Fruit fly (Drosophila melanogaster) whole organism, embryonic: ENCODE results near the gene CG44437.

Source experiments
- Atf3 ChIP-seq: fragments of 200-800 bp; sonication (Bioruptor generic); optimal IDR thresholded peaks from 3 replicates; lab custom pipeline; 2016; ENCODE audit warnings: missing biosample characterization, missing genetic modification characterization
- B-H1 ChIP-seq: fragments of 200-800 bp; sonication (Bioruptor generic); IDR thresholded peaks from 3 replicates; pipeline ENCODE4 v1.3.6; 2022; ENCODE audit warnings: missing biosample characterization, missing genetic modification characterization
- Bteb2 ChIP-seq: fragments of 200-800 bp; sonication (Bioruptor generic); optimal IDR thresholded peaks from 2 replicates; lab custom pipeline; 2016; ENCODE audit warnings: missing biosample characterization, missing genetic modification characterization
- CG10366 ChIP-seq: fragments of 200-800 bp; sonication (Bioruptor generic); IDR thresholded peaks from 2 replicates; pipeline ENCODE4 v1.3.6; 2022; ENCODE audit warnings: missing biosample characterization, missing genetic modification characterization
- CG12744 ChIP-seq: fragments of 200-800 bp; sonication (Bioruptor generic); optimal IDR thresholded peaks from 2 replicates; lab custom pipeline; 2016; ENCODE audit warnings: missing biosample characterization, missing genetic modification characterization
- CG13123 ChIP-seq: fragments of 200-800 bp; sonication (Bioruptor generic); optimal IDR thresholded peaks from 2 replicates; lab custom pipeline; 2016; ENCODE audit warnings: missing biosample characterization, missing genetic modification characterization
- CG14014 ChIP-seq: fragments of 200-800 bp; sonication (Bioruptor generic); IDR thresholded peaks from 2 replicates; pipeline ENCODE4 v1.3.6; 2022; ENCODE audit warnings: missing biosample characterization, missing genetic modification characterization
- CG1792 ChIP-seq: fragments of 200-800 bp; sonication (Bioruptor generic); optimal IDR thresholded peaks from 2 replicates; lab custom pipeline; 2016; ENCODE audit warnings: missing biosample characterization, missing genetic modification characterization
- CG3281 ChIP-seq: fragments of 200-800 bp; sonication (Bioruptor generic); optimal IDR thresholded peaks from 3 replicates; lab custom pipeline; 2017; ENCODE audit warnings: missing biosample characterization, mild to moderate bottlenecking, missing genetic modification characterization
- CG42726 ChIP-seq: fragments of 200-800 bp; sonication (Bioruptor generic); IDR thresholded peaks from 2 replicates; pipeline ENCODE4 v1.3.6; 2022; ENCODE audit warnings: missing biosample characterization, missing genetic modification characterization; ENCODE audit not compliant: partially characterized antibody
- CG4617 ChIP-seq: fragments of 200-800 bp; sonication (Bioruptor generic); optimal IDR thresholded peaks from 3 replicates; lab custom pipeline; 2016; ENCODE audit warnings: missing biosample characterization, missing genetic modification characterization, borderline replicate concordance
- CG7556 ChIP-seq: fragments of 200-800 bp; sonication (Bioruptor generic); optimal IDR thresholded peaks from 2 replicates; lab custom pipeline; 2017; ENCODE audit warnings: missing biosample characterization, mild to moderate bottlenecking, missing genetic modification characterization
- CG8359 ChIP-seq: fragments of 200-800 bp; sonication (Bioruptor generic); optimal IDR thresholded peaks from 2 replicates; lab custom pipeline; 2017; ENCODE audit warnings: missing biosample characterization, mild to moderate bottlenecking, missing genetic modification characterization, borderline replicate concordance
- CG8478 ChIP-seq: fragments of >200 bp; optimal IDR thresholded peaks from 2 replicates; lab custom pipeline; 2018
- CG9215 ChIP-seq: fragments of 200-800 bp; sonication (Bioruptor generic); IDR thresholded peaks from 2 replicates; pipeline ENCODE4 v1.3.6; 2022; ENCODE audit warnings: missing biosample characterization, missing genetic modification characterization
- CTCF ChIP-seq: fragments of 200-800 bp; sonication (Bioruptor generic); optimal IDR thresholded peaks from 2 replicates; lab custom pipeline; 2017; ENCODE audit warnings: missing biosample characterization, mild to moderate bottlenecking, missing genetic modification characterization, moderate library complexity
- D ChIP-seq, 2 experiments: fragments of 200-800 bp in 1 of 2; fragments of >200 bp in 1 of 2; sonication (Bioruptor generic) in 1 of 2; optimal IDR thresholded peaks; 2 replicates in 1 of 2; 3 replicates in 1 of 2; lab custom pipeline; 2017; ENCODE audit warnings: mild to moderate bottlenecking in 1 of 2, missing biosample characterization in 1 of 2, missing genetic modification characterization in 1 of 2, missing genetic modification reagents in 1 of 2
- Dip2 ChIP-seq: fragments of 200-800 bp; sonication (Bioruptor generic); IDR thresholded peaks from 2 replicates; pipeline ENCODE4 v1.3.6; 2022; ENCODE audit warnings: missing biosample characterization, missing genetic modification characterization
- Dip3 ChIP-seq: fragments of 200-800 bp; sonication (Bioruptor generic); optimal IDR thresholded peaks from 3 replicates; lab custom pipeline; 2016; ENCODE audit warnings: missing biosample characterization, missing genetic modification characterization
- Gsc ChIP-seq: fragments of 200-800 bp; sonication (Bioruptor generic); IDR thresholded peaks from 2 replicates; pipeline ENCODE4 v1.3.6; 2022; ENCODE audit warnings: missing biosample characterization, missing genetic modification characterization
- H2.0 ChIP-seq: fragments of 200-800 bp; sonication (Bioruptor generic); IDR thresholded peaks from 2 replicates; pipeline ENCODE4 v1.3.6; 2022; ENCODE audit warnings: missing biosample characterization, missing genetic modification characterization
- HHEX ChIP-seq: fragments of 200-800 bp; sonication (Bioruptor generic); optimal IDR thresholded peaks from 3 replicates; lab custom pipeline; 2017; ENCODE audit warnings: missing biosample characterization, mild to moderate bottlenecking, missing genetic modification characterization, missing genetic modification reagents
- Mad ChIP-seq: fragments of 200-800 bp; sonication (Bioruptor generic); optimal IDR thresholded peaks from 2 replicates; lab custom pipeline; 2016; ENCODE audit warnings: missing biosample characterization, missing genetic modification characterization
- Oaz ChIP-seq: fragments of 200-800 bp; sonication (Bioruptor generic); IDR thresholded peaks from 2 replicates; pipeline ENCODE4 v1.3.6; 2022; ENCODE audit warnings: missing biosample characterization, missing genetic modification characterization
- Sox100B ChIP-seq: fragments of 200-800 bp; sonication (Bioruptor generic); optimal IDR thresholded peaks from 3 replicates; lab custom pipeline; 2018; ENCODE audit warnings: missing biosample characterization, mild to moderate bottlenecking, missing genetic modification characterization
- Sox102F ChIP-seq: fragments of 200-800 bp; sonication (Bioruptor generic); optimal IDR thresholded peaks from 2 replicates; lab custom pipeline; 2018; ENCODE audit warnings: missing biosample characterization, mild to moderate bottlenecking, missing genetic modification characterization, moderate library complexity
- Usf ChIP-seq: fragments of 200-800 bp; sonication (Bioruptor generic); optimal IDR thresholded peaks from 2 replicates; lab custom pipeline; 2017; ENCODE audit warnings: missing genotype, missing biosample characterization, missing genetic modification characterization
- ara ChIP-seq: fragments of 200-800 bp; sonication (Bioruptor generic); IDR thresholded peaks from 2 replicates; pipeline ENCODE4 v1.3.6; 2022; ENCODE audit warnings: missing biosample characterization, missing genetic modification characterization
- ash1 ChIP-seq: fragments of 200-800 bp; sonication (Bioruptor generic); optimal IDR thresholded peaks from 2 replicates; lab custom pipeline; 2018; ENCODE audit warnings: missing biosample characterization, mild to moderate bottlenecking, missing genetic modification characterization
- bab2 ChIP-seq: fragments of 200-800 bp; sonication (Bioruptor generic); optimal IDR thresholded peaks from 2 replicates; lab custom pipeline; 2016; ENCODE audit warnings: missing biosample characterization, missing genetic modification characterization
- caup ChIP-seq: fragments of 200-800 bp; sonication (Bioruptor generic); optimal IDR thresholded peaks from 3 replicates; lab custom pipeline; 2017; ENCODE audit warnings: missing biosample characterization, mild to moderate bottlenecking, missing genetic modification characterization, moderate library complexity; ENCODE audit not compliant: severe bottlenecking
- chif ChIP-seq, 2 experiments: fragments of 200-800 bp; sonication (Bioruptor generic); optimal IDR thresholded peaks; 3 replicates each; lab custom pipeline; 2016; ENCODE audit warnings: missing biosample characterization in 2 of 2, missing genetic modification characterization in 2 of 2
- dan ChIP-seq: fragments of 200-800 bp; sonication (Bioruptor generic); IDR thresholded peaks from 2 replicates; pipeline ENCODE4 v1.3.6; 2022; ENCODE audit warnings: missing biosample characterization, missing genetic modification characterization
- ftz-f1 ChIP-seq: fragments of 200-800 bp; sonication (Bioruptor generic); optimal IDR thresholded peaks from 2 replicates; lab custom pipeline; 2016; ENCODE audit warnings: missing biosample characterization, missing genetic modification characterization
- mirr ChIP-seq: fragments of 200-800 bp; sonication (Bioruptor generic); optimal IDR thresholded peaks from 3 replicates; lab custom pipeline; 2018; ENCODE audit warnings: missing biosample characterization, mild to moderate bottlenecking, missing genetic modification characterization
- nerfin-2 ChIP-seq: fragments of 200-800 bp; sonication (Bioruptor generic); IDR thresholded peaks from 2 replicates; pipeline ENCODE4 v1.3.6; 2022; ENCODE audit warnings: missing biosample characterization, missing genetic modification characterization; ENCODE audit not compliant: partially characterized antibody
- nmo ChIP-seq: fragments of 200-800 bp; sonication (Bioruptor generic); optimal IDR thresholded peaks from 2 replicates; lab custom pipeline; 2018; ENCODE audit warnings: missing biosample characterization, mild to moderate bottlenecking, missing genetic modification characterization, moderate library complexity
- peb ChIP-seq: fragments of 200-800 bp; sonication (Bioruptor generic); IDR thresholded peaks from 2 replicates; pipeline ENCODE4 v1.3.6; 2022; ENCODE audit warnings: missing biosample characterization, missing genetic modification characterization
- pho ChIP-seq: fragments of 200-800 bp; sonication (Bioruptor generic); optimal IDR thresholded peaks from 2 replicates; lab custom pipeline; 2016; ENCODE audit warnings: missing biosample characterization, missing genetic modification characterization
- pnt ChIP-seq: fragments of 200-800 bp; sonication (Bioruptor generic); optimal IDR thresholded peaks from 3 replicates; lab custom pipeline; 2016; ENCODE audit warnings: missing biosample characterization, missing genetic modification characterization
- prd ChIP-seq, 3 experiments: fragments of >200 bp in 2 of 3; fragments of 200-800 bp in 1 of 3; sonication (Bioruptor generic) in 1 of 3; optimal IDR thresholded peaks in 2 of 3; IDR thresholded peaks in 1 of 3; 2 replicates in 2 of 3; 3 replicates in 1 of 3; pipeline versions ENCODE4 v1.3.6 to Lab custom; 2017 to 2022; ENCODE audit warnings: missing biosample characterization in 1 of 3, missing genetic modification characterization in 1 of 3
- sima ChIP-seq: fragments of 200-800 bp; sonication (Bioruptor generic); optimal IDR thresholded peaks from 2 replicates; lab custom pipeline; 2016; ENCODE audit warnings: missing biosample characterization, missing genetic modification characterization
- so ChIP-seq: fragments of 200-800 bp; sonication (Bioruptor generic); IDR thresholded peaks from 3 replicates; pipeline ENCODE4 v1.3.6; 2022; ENCODE audit warnings: missing biosample characterization, missing genetic modification characterization
- tin ChIP-seq: fragments of 200-800 bp; sonication (Bioruptor generic); optimal IDR thresholded peaks from 3 replicates; lab custom pipeline; 2016; ENCODE audit warnings: missing biosample characterization, missing genetic modification characterization
- toy ChIP-seq: fragments of 200-800 bp; sonication (Bioruptor generic); IDR thresholded peaks from 2 replicates; pipeline ENCODE4 v1.3.6; 2022; ENCODE audit warnings: missing biosample characterization, missing genetic modification characterization
- trh ChIP-seq: fragments of 200-800 bp; sonication (Bioruptor generic); optimal IDR thresholded peaks from 2 replicates; lab custom pipeline; 2016; ENCODE audit warnings: missing biosample characterization, missing genetic modification characterization
- tup ChIP-seq: fragments of 200-800 bp; sonication (Bioruptor generic); optimal IDR thresholded peaks from 2 replicates; lab custom pipeline; 2016; ENCODE audit warnings: missing biosample characterization, mild to moderate bottlenecking, missing genetic modification characterization, moderate library complexity
- vfl ChIP-seq: fragments of 200-800 bp; sonication (Bioruptor generic); optimal IDR thresholded peaks from 2 replicates; lab custom pipeline; 2016; ENCODE audit warnings: missing biosample characterization, missing genetic modification characterization
- zen ChIP-seq: fragments of 200-800 bp; sonication (Bioruptor generic); optimal IDR thresholded peaks from 3 replicates; lab custom pipeline; 2018; ENCODE audit warnings: missing biosample characterization, mild to moderate bottlenecking, missing genetic modification characterization, moderate library complexity

Gene CG44437

DNA sequence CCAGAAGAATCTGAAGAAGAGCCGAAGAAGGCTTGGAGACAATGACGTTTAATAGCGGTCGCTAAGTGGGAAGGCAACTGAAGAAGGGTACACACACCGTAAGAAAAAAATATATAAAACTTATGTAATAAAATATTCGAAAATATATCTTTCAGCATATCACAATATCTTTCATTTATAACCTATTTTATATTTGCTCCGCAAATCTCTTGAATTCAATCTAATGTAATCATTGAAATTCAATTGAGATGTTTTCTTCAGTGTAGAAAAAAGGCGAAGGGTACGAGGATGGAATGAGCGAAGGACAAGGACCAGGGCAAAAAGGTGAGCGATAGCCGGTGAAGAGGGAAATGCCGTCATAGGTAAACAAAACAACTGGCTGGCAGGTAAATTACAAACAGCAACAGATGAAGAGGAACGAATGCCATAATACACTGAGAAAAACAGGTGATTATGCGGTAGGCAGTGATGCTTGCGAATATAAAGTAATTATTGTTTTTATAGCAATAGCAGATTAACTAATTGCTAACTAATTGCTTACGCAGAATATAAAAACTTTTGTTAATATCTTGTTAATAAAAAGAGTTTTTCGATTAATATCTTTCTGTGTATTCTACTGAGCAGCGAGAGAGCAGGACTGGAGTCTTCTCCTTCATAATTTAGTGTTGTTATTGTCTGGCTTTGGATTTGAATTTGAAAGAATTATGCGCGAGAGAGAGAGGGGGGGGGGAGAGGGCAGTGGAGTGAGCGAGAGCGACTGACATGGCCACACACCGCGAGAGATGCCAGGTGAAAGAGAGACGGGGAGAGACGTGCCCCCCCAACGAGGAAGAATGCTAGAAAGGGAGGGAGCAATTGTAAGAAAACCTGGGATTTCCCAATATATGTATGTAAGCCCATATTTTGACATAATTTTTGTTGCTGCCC is 32.0 kb upstream of the CG44437 start (continued):
- TF ChIP-seq prd (optimal IDR thresholded peaks at IDR 0.05; lab: Kevin White, UChicago) (no peak), prd (GFP tag; IDR thresholded peaks at IDR 0.05; lab: Robert Waterston, UW) (peak; percentile 96), zen (tag; lab: Kevin White, UChicago) (peak; percentile 97), CG14014 (peak; percentile 77), tup (peak; percentile 38), CG3281 (GFP tag; lab: Kevin White, UChicago) (peak; percentile 64), ash1 (GFP tag; lab: Kevin White, UChicago) (no peak), HHEX (GFP tag; lab: Kevin White, UChicago) (peak; percentile 81), tin (GFP tag; lab: Kevin White, UChicago) (peak; percentile 87), ara (GFP tag; lab: Robert Waterston, UW) (peak; percentile 88), dan (peak; percentile 90), CG13123 (peak; percentile 65), peb (peak; percentile 55; the same call in 1 of the 2 replicates), Dip3 (GFP tag; lab: Kevin White, UChicago) (peak; percentile 61), CG8478 (lab: Kevin White, UChicago) (no peak), caup (GFP tag; lab: Kevin White, UChicago) (peak; percentile 56), CG42726 (GFP tag; lab: Robert Waterston, UW) (no peak), CTCF (GFP tag; lab: Kevin White, UChicago) (no peak), pnt (GFP tag; lab: Kevin White, UChicago) (peak; percentile 91), CG4617 (GFP tag; lab: Kevin White, UChicago) (peak; percentile 9), CG7556 (peak; percentile 85), bab2 (GFP tag; lab: Kevin White, UChicago) (peak; percentile 87), Usf (peak; percentile 92), Atf3 (GFP tag; lab: Kevin White, UChicago) (peak; percentile 70), nerfin-2 (GFP tag; lab: Robert Waterston, UW) (no peak), pho (GFP tag; lab: Kevin White, UChicago) (peak; percentile 65), ftz-f1 (GFP tag; lab: Kevin White, UChicago) (no peak), toy (no peak), CG8359 (GFP tag; lab: Kevin White, UChicago) (peak; percentile 82), D (optimal IDR thresholded peaks at IDR 0.05; lab: Kevin White, UChicago) (no peak), D (GFP tag; optimal IDR thresholded peaks at IDR 0.05; lab: Kevin White, UChicago) (peak; percentile 86), nmo (GFP tag; lab: Kevin White, UChicago) (peak; percentile 93), CG10366 (GFP tag; lab: Robert Waterston, UW) (peak; percentile 76), Sox100B (GFP tag; lab: Kevin White, UChicago) (peak; percentile 78), Oaz (peak; percentile 48), mirr (GFP tag; lab: Kevin White, UChicago) (no peak), Dip2 (GFP tag; lab: Robert Waterston, UW) (no peak), trh (GFP tag; lab: Kevin White, UChicago) (peak; percentile 73), H2.0 (GFP tag; lab: Robert Waterston, UW) (peak; percentile 72), B-H1 (peak; percentile 69), Sox102F (GFP tag; lab: Kevin White, UChicago) (peak; percentile 74), CG12744 (GFP tag; lab: Kevin White, UChicago) (peak; percentile 70), Mad (GFP tag; lab: Kevin White, UChicago) (peak; percentile 65), CG9215 (GFP tag; lab: Robert Waterston, UW) (peak; percentile 76), CG1792 (GFP tag; lab: Kevin White, UChicago) (peak; percentile 68), chif (GFP tag; optimal IDR thresholded peaks at IDR 0.05; lab: Kevin White, UChicago) (peak; percentile 82 to 92), Gsc (GFP tag; lab: Robert Waterston, UW) (peak; percentile 61), sima (GFP tag; lab: Kevin White, UChicago) (peak; percentile 63), vfl (peak; percentile 49), so (peak; percentile 78; the same call in 2 of the 3 replicates), Bteb2 (GFP tag; lab: Kevin White, UChicago) (peak; percentile 74)
